Worm (Caenorhabditis elegans) whole organism, late embryonic: ENCODE measurements around the gene nhr-123.

Source experiments
- C38D4.7 ChIP-seq: fragments of 200-800 bp; sonication (Bioruptor generic); optimal IDR thresholded peaks from 2 replicates; lab custom pipeline; 2018; ENCODE audit warnings: mild to moderate bottlenecking, missing genetic modification characterization, moderate library complexity, missing compliant biosample characterization
- K02D7.2 ChIP-seq: sonication (generic microtip); optimal IDR thresholded peaks from 2 replicates; lab custom pipeline; 2017; ENCODE audit warnings: mild to moderate bottlenecking, missing genetic modification characterization, missing compliant biosample characterization
- T23F11.4 ChIP-seq: fragments of 200-800 bp; sonication (Bioruptor generic); optimal IDR thresholded peaks from 2 replicates; lab custom pipeline; 2018; ENCODE audit warnings: mild to moderate bottlenecking, missing genetic modification characterization, missing compliant biosample characterization
- ceh-18 ChIP-seq: sonication (generic microtip); optimal IDR thresholded peaks from 2 replicates; lab custom pipeline; 2016; ENCODE audit warnings: missing genetic modification characterization, missing compliant biosample characterization
- ceh-30 ChIP-seq: fragments of 150-350 bp; optimal IDR thresholded peaks from 2 replicates; lab custom pipeline; 2014; ENCODE audit warnings: missing biosample characterization, missing genetic modification characterization
- ceh-45 ChIP-seq: fragments of 200-800 bp; sonication (Bioruptor generic); IDR thresholded peaks from 2 replicates; pipeline ENCODE4 v1.3.6; 2022; ENCODE audit warnings: missing genetic modification reagents, missing genetic modification characterization, missing compliant biosample characterization
- ceh-6 ChIP-seq: fragments of 200-800 bp; sonication (Bioruptor generic); optimal IDR thresholded peaks from 2 replicates; lab custom pipeline; 2018; ENCODE audit warnings: mild to moderate bottlenecking, missing genetic modification characterization, missing compliant biosample characterization
- ceh-9 ChIP-seq: sonication (generic microtip); optimal IDR thresholded peaks from 2 replicates; lab custom pipeline; 2016; ENCODE audit warnings: mild to moderate bottlenecking, missing genetic modification characterization, inconsistent platforms, missing compliant biosample characterization
- dve-1 ChIP-seq: sonication (generic microtip); optimal IDR thresholded peaks from 2 replicates; lab custom pipeline; 2017; ENCODE audit warnings: antibody characterized with exemption, mild to moderate bottlenecking, missing genetic modification characterization, missing compliant biosample characterization
- elt-4 ChIP-seq: sonication (generic microtip); optimal IDR thresholded peaks from 2 replicates; lab custom pipeline; 2016; ENCODE audit warnings: missing genetic modification characterization, missing compliant biosample characterization
- ets-4 ChIP-seq: sonication (generic microtip); optimal IDR thresholded peaks from 2 replicates; lab custom pipeline; 2016; ENCODE audit warnings: missing genetic modification characterization, missing compliant biosample characterization
- hlh-13 ChIP-seq: fragments of 200-800 bp; sonication (Bioruptor generic); optimal IDR thresholded peaks from 2 replicates; lab custom pipeline; 2018; ENCODE audit warnings: mild to moderate bottlenecking, missing genetic modification characterization, missing compliant biosample characterization
- hlh-15 ChIP-seq: sonication (generic microtip); optimal IDR thresholded peaks from 2 replicates; lab custom pipeline; 2016; ENCODE audit warnings: missing genetic modification characterization, missing compliant biosample characterization
- hlh-8 ChIP-seq: sonication (generic microtip); optimal IDR thresholded peaks from 2 replicates; lab custom pipeline; 2016; ENCODE audit warnings: missing genotype, missing genetic modification characterization, missing compliant biosample characterization
- nfya-1 ChIP-seq: sonication (generic microtip); optimal IDR thresholded peaks from 2 replicates; lab custom pipeline; 2017; ENCODE audit warnings: missing genetic modification characterization, mild to moderate bottlenecking, missing compliant biosample characterization, antibody characterized with exemption, moderate library complexity
- pat-9 ChIP-seq: fragments of 200-800 bp; sonication (Bioruptor generic); optimal IDR thresholded peaks from 2 replicates; lab custom pipeline; 2018; ENCODE audit warnings: mild to moderate bottlenecking, missing genetic modification characterization, moderate library complexity, missing compliant biosample characterization
- pqm-1 ChIP-seq: sonication (generic microtip); optimal IDR thresholded peaks from 2 replicates; lab custom pipeline; 2016; ENCODE audit warnings: missing genetic modification characterization, missing compliant biosample characterization
- pros-1 ChIP-seq: fragments of 150-350 bp; optimal IDR thresholded peaks from 2 replicates; lab custom pipeline; 2014; ENCODE audit warnings: missing biosample characterization, missing genetic modification reagents, missing genetic modification characterization
- ttx-3 ChIP-seq: sonication (generic microtip); optimal IDR thresholded peaks from 2 replicates; lab custom pipeline; 2016; ENCODE audit warnings: missing genetic modification reagents, missing genetic modification characterization, missing compliant biosample characterization
- unc-3 ChIP-seq, 2 experiments: fragments of 200-800 bp in 1 of 2; sonication (Bioruptor generic) in 1 of 2; sonication (generic microtip) in 1 of 2; conservative IDR thresholded peaks in 1 of 2; optimal IDR thresholded peaks in 1 of 2; 2 replicates each; pipeline versions ENCODE4 v1.3.6 to Lab custom; 2016 to 2022; ENCODE audit warnings: missing compliant biosample characterization in 2 of 2, missing genetic modification characterization in 2 of 2, missing genetic modification reagents in 1 of 2

Gene nhr-123

ce11 chrV:501230-501629 is 50.0 kb downstream of the nhr-123 start, which contains the start of gene str-256:
str-256 (minus strand) TSS chrV:501330.
- no peak for TF ChIP-seq unc-3 (GFP tag; conservative IDR thresholded peaks at IDR 0.05; lab: Robert Waterston, UW)
- no peak for TF ChIP-seq unc-3 (tag; optimal IDR thresholded peaks at IDR 0.05; lab: Kevin White, UChicago)
- TF ChIP-seq hlh-8, result no peak
- TF ChIP-seq pat-9 (tag; lab: Kevin White, UChicago), result no peak
- TF ChIP-seq hlh-15 (tag; lab: Kevin White, UChicago), result no peak
- no peak for TF ChIP-seq pros-1 (tag; lab: Kevin White, UChicago)
- no peak for TF ChIP-seq ets-4 (tag; lab: Kevin White, UChicago)
- TF ChIP-seq ceh-6, result no peak
- TF ChIP-seq C38D4.7 (GFP tag; lab: Kevin White, UChicago), result no peak
- TF ChIP-seq hlh-13, result no peak
- no peak for TF ChIP-seq ceh-30 (tag; lab: Kevin White, UChicago)
- TF ChIP-seq ceh-9, result no peak
- no peak for TF ChIP-seq dve-1
- TF ChIP-seq T23F11.4 (GFP tag; lab: Kevin White, UChicago), result no peak
- TF ChIP-seq pqm-1 (tag; lab: Kevin White, UChicago), result no peak
- TF ChIP-seq ceh-18 (tag; lab: Kevin White, UChicago), result no peak
- TF ChIP-seq K02D7.2, result no peak
- TF ChIP-seq elt-4 (tag; lab: Kevin White, UChicago), result no peak
- TF ChIP-seq ceh-45, result no peak
- TF ChIP-seq, all 69 proteins: peak for 0

ce11 chrV:502803-503273 is 51.6 kb downstream of the nhr-123 start, which contains the start of gene T01G6.10:
T01G6.10 (minus strand) TSS chrV:503223.
- TF ChIP-seq ttx-3 (tag; lab: Kevin White, UChicago), result no peak
- TF ChIP-seq nfya-1 (tag; lab: Kevin White, UChicago), result no peak
- TF ChIP-seq T23F11.4 (GFP tag; lab: Kevin White, UChicago), result no peak
